Worm (Caenorhabditis elegans) whole organism, L1 larva: Measurements from ENCODE around the gene str-12.
"Not testable (repeated sequence)": the region's sequence is repeated elsewhere in the genome, so short reads cannot be mapped to it uniquely, and the experiment has no call there.

Experiments used
- C16A3.4 ChIP-seq: fragments of 150-350 bp; optimal IDR thresholded peaks from 2 replicates; lab custom pipeline; 2014; ENCODE audit warnings: missing biosample characterization, missing genetic modification characterization
- Y116A8C.19 ChIP-seq: sonication (generic microtip); optimal IDR thresholded peaks from 2 replicates; lab custom pipeline; 2016; ENCODE audit warnings: missing compliant biosample characterization, missing genetic modification characterization, borderline replicate concordance
- aha-1 ChIP-seq: fragments of 150-350 bp; optimal IDR thresholded peaks from 2 replicates; lab custom pipeline; 2014; ENCODE audit warnings: missing biosample characterization, missing genetic modification characterization
- alr-1 ChIP-seq: fragments of 200-800 bp; sonication (Bioruptor generic); optimal IDR thresholded peaks from 2 replicates; lab custom pipeline; 2018; ENCODE audit warnings: borderline replicate concordance, mild to moderate bottlenecking, missing genetic modification characterization, missing compliant biosample characterization
- ama-1 ChIP-seq: fragments of 150-350 bp; optimal IDR thresholded peaks from 2 replicates; lab custom pipeline; 2014
- ceh-8 ChIP-seq: fragments of 200-800 bp; sonication (Bioruptor generic); optimal IDR thresholded peaks from 2 replicates; lab custom pipeline; 2018; ENCODE audit warnings: mild to moderate bottlenecking, missing genetic modification characterization, moderate library complexity, missing compliant biosample characterization
- dpl-1 ChIP-seq, 3 experiments: fragments of 150-350 bp in 2 of 3; sonication (generic microtip) in 1 of 3; optimal IDR thresholded peaks; 2 replicates each; lab custom pipeline; 2014 to 2017; ENCODE audit warnings: missing biosample characterization in 3 of 3, missing genetic modification characterization in 3 of 3, missing genetic modification reagents in 3 of 3
- egl-13 ChIP-seq: sonication (generic microtip); optimal IDR thresholded peaks from 2 replicates; lab custom pipeline; 2016; ENCODE audit warnings: missing genotype, missing genetic modification reagents, missing genetic modification characterization, missing compliant biosample characterization
- ets-5 ChIP-seq: fragments of 200-800 bp; sonication (Bioruptor generic); IDR thresholded peaks from 2 replicates; pipeline ENCODE4 v1.3.6; 2022; ENCODE audit warnings: missing genetic modification characterization, missing compliant biosample characterization
- fkh-4 ChIP-seq: sonication (generic microtip); optimal IDR thresholded peaks from 2 replicates; lab custom pipeline; 2016; ENCODE audit warnings: missing compliant biosample characterization, missing genetic modification characterization, borderline replicate concordance
- fos-1 ChIP-seq: fragments of 150-350 bp; optimal IDR thresholded peaks from 2 replicates; lab custom pipeline; 2014; ENCODE audit warnings: missing biosample characterization, missing genetic modification characterization
- grh-1 ChIP-seq: fragments of 200-800 bp; sonication (Bioruptor generic); IDR thresholded peaks from 2 replicates; pipeline ENCODE4 v1.3.6; 2022; ENCODE audit warnings: missing genetic modification reagents, missing genetic modification characterization, missing compliant biosample characterization
- hlh-17 ChIP-seq: fragments of 200-800 bp; sonication (Bioruptor generic); optimal IDR thresholded peaks from 2 replicates; lab custom pipeline; 2018; ENCODE audit warnings: missing genetic modification characterization, mild to moderate bottlenecking, missing compliant biosample characterization, moderate library complexity, borderline replicate concordance
- irx-1 ChIP-seq: sonication (generic microtip); optimal IDR thresholded peaks from 2 replicates; lab custom pipeline; 2016; ENCODE audit warnings: missing genetic modification characterization, missing compliant biosample characterization
- lin-13 ChIP-seq: fragments of 150-350 bp; optimal IDR thresholded peaks from 2 replicates; lab custom pipeline; 2014; ENCODE audit warnings: missing biosample characterization, missing genetic modification reagents, missing genetic modification characterization
- lin-14 ChIP-seq: fragments of 200-800 bp; sonication (Bioruptor generic); optimal IDR thresholded peaks from 2 replicates; lab custom pipeline; 2018; ENCODE audit warnings: mild to moderate bottlenecking, missing genetic modification characterization, moderate library complexity, missing compliant biosample characterization
- lir-3 ChIP-seq: sonication (generic microtip); optimal IDR thresholded peaks from 2 replicates; lab custom pipeline; 2016; ENCODE audit warnings: mild to moderate bottlenecking, missing genetic modification characterization, moderate library complexity, missing compliant biosample characterization; ENCODE audit not compliant: poor library complexity
- lsy-2 ChIP-seq, 2 experiments: fragments of 150-350 bp; optimal IDR thresholded peaks; 2 replicates each; lab custom pipeline; 2014; ENCODE audit warnings: missing biosample characterization in 2 of 2, missing genetic modification characterization in 2 of 2
- mab-9 ChIP-seq: fragments of 200-800 bp; sonication (Bioruptor generic); IDR thresholded peaks from 2 replicates; pipeline ENCODE4 v1.3.6; 2022; ENCODE audit warnings: missing genetic modification reagents, missing genetic modification characterization, missing compliant biosample characterization
- mep-1 ChIP-seq: fragments of 150-350 bp; optimal IDR thresholded peaks from 2 replicates; lab custom pipeline; 2014; ENCODE audit warnings: missing biosample characterization, missing genetic modification characterization
- nhr-237 ChIP-seq: fragments of 150-350 bp; optimal IDR thresholded peaks from 2 replicates; lab custom pipeline; 2014; ENCODE audit warnings: missing biosample characterization, missing genetic modification characterization
- nhr-71 ChIP-seq: sonication (generic microtip); optimal IDR thresholded peaks from 2 replicates; lab custom pipeline; 2016; ENCODE audit warnings: mild to moderate bottlenecking, missing genetic modification characterization, moderate library complexity, missing compliant biosample characterization
- nhr-85 ChIP-seq: sonication (generic microtip); peaks from one replicate; lab custom pipeline; 2016; ENCODE audit warnings: missing genetic modification characterization, inconsistent platforms, missing compliant biosample characterization
- pag-3 ChIP-seq: sonication (generic microtip); optimal IDR thresholded peaks from 2 replicates; lab custom pipeline; 2017; ENCODE audit warnings: missing genetic modification characterization, mild to moderate bottlenecking, missing compliant biosample characterization, antibody characterized with exemption, borderline replicate concordance; ENCODE audit not compliant: insufficient read depth
- pax-3 ChIP-seq: fragments of 200-800 bp; sonication (Bioruptor generic); optimal IDR thresholded peaks from 2 replicates; lab custom pipeline; 2018; ENCODE audit warnings: mild to moderate bottlenecking, missing genetic modification characterization, moderate library complexity, missing compliant biosample characterization
- skn-1 ChIP-seq: fragments of 150-350 bp; optimal IDR thresholded peaks from 2 replicates; lab custom pipeline; 2014; ENCODE audit warnings: missing biosample characterization, missing genetic modification characterization
- snu-23 ChIP-seq: sonication (generic microtip); optimal IDR thresholded peaks from 2 replicates; lab custom pipeline; 2016; ENCODE audit warnings: missing genetic modification characterization, missing compliant biosample characterization
- sptf-1 ChIP-seq: fragments of 150-350 bp; optimal IDR thresholded peaks from 2 replicates; lab custom pipeline; 2014; ENCODE audit warnings: missing biosample characterization, missing genetic modification characterization
- sup-37 ChIP-seq: fragments of 200-800 bp; sonication (Bioruptor generic); optimal IDR thresholded peaks from 2 replicates; lab custom pipeline; 2018; ENCODE audit warnings: mild to moderate bottlenecking, missing genetic modification characterization, missing compliant biosample characterization
- swsn-7 ChIP-seq: sonication (generic microtip); optimal IDR thresholded peaks from 2 replicates; lab custom pipeline; 2016; ENCODE audit warnings: missing genetic modification characterization, missing compliant biosample characterization
- tbx-2 ChIP-seq: sonication (generic microtip); optimal IDR thresholded peaks from 2 replicates; lab custom pipeline; 2016; ENCODE audit warnings: missing genetic modification characterization, missing compliant biosample characterization
- unc-130 ChIP-seq: fragments of 150-350 bp; optimal IDR thresholded peaks from 2 replicates; lab custom pipeline; 2017; ENCODE audit warnings: missing biosample characterization, missing genetic modification characterization, inconsistent platforms
- unc-86 ChIP-seq: sonication (generic microtip); optimal IDR thresholded peaks from 2 replicates; lab custom pipeline; 2016; ENCODE audit warnings: missing genetic modification characterization, missing compliant biosample characterization
- vab-15 ChIP-seq: sonication (generic microtip); optimal IDR thresholded peaks from 2 replicates; lab custom pipeline; 2017; ENCODE audit warnings: missing genotype, mild to moderate bottlenecking, missing genetic modification characterization, missing compliant biosample characterization
- zag-1 ChIP-seq: fragments of 150-350 bp; optimal IDR thresholded peaks from 2 replicates; lab custom pipeline; 2014; ENCODE audit warnings: missing biosample characterization, missing genetic modification characterization
- zip-4 ChIP-seq: fragments of 200-800 bp; sonication (Bioruptor generic); optimal IDR thresholded peaks from 2 replicates; lab custom pipeline; 2018; ENCODE audit warnings: mild to moderate bottlenecking, missing genetic modification characterization, moderate library complexity, missing compliant biosample characterization

str-12 gene

ce11 chrV:15599762-15600161 lies 10.9 kb upstream of the str-12 start, which contains the start of gene B0391.14:
Gene B0391.14 (minus strand): TSS chrV:15599862.
- TF ChIP-seq alr-1 (tag; lab: Kevin White, UChicago); pag-3 (tag; lab: Kevin White, UChicago); sup-37 (GFP tag; lab: Kevin White, UChicago): not testable (repeated sequence)

ce11 chrV:15602253-15602652 lies 8.4 kb upstream of the str-12 start, which contains the start of gene fbxa-152:
Gene fbxa-152 (minus strand): TSS chrV:15602353.
- TF ChIP-seq sptf-1 (tag; lab: Kevin White, UChicago) (no peak), lin-14 (GFP tag; lab: Kevin White, UChicago) (peak; percentile 22)

- TF ChIP-seq dpl-1 (GFP tag; optimal IDR thresholded peaks at IDR 0.05; lab: Kevin White, UChicago) (no peak), unc-86 (tag; lab: Kevin White, UChicago) (no peak), nhr-85 (tag; lab: Kevin White, UChicago) (no peak), ceh-8 (GFP tag; lab: Kevin White, UChicago) (no peak)
- TF ChIP-seq, all 84 proteins: peak for 0
These were observed 5.6 kb upstream of the str-12 start, which contains the start of gene fbxa-154 for ce11 chrV:15605045-15605444. Gene fbxa-154 (minus strand): TSS chrV:15605145.

- TF ChIP-seq tbx-2 (tag; lab: Kevin White, UChicago) = no peak
- no peak for TF ChIP-seq lin-13 (GFP tag; lab: Kevin White, UChicago)
- TF ChIP-seq pax-3 (tag; lab: Kevin White, UChicago) = no peak
- TF ChIP-seq fos-1 (tag; lab: Kevin White, UChicago) = no peak
- TF ChIP-seq irx-1 (tag; lab: Kevin White, UChicago) = no peak
- TF ChIP-seq lsy-2 (tag; optimal IDR thresholded peaks at IDR 0.05; lab: Kevin White, UChicago) = no peak
- no peak for TF ChIP-seq mep-1 (tag; lab: Kevin White, UChicago)
- no peak for TF ChIP-seq zag-1 (tag; lab: Kevin White, UChicago)
- no peak for TF ChIP-seq nhr-71 (tag; lab: Kevin White, UChicago)
- TF ChIP-seq pag-3 (tag; lab: Kevin White, UChicago) = no peak
- TF ChIP-seq zip-4 (GFP tag; lab: Kevin White, UChicago) = no peak
- no peak for TF ChIP-seq C16A3.4 (tag; lab: Kevin White, UChicago)
These were observed 2.2 kb downstream of the str-12 start, which contains the start of gene str-263 for ce11 chrV:15612886-15613285. Gene str-263 (plus strand): TSS chrV:15613186.

ce11 chrV:15614534-15614933 lies 3.8 kb downstream of the str-12 start:
- TF ChIP-seq hlh-17 (GFP tag; lab: Kevin White, UChicago) (no peak), mab-9 (no peak), nhr-71 (tag; lab: Kevin White, UChicago) (no peak), unc-86 (tag; lab: Kevin White, UChicago) (no peak), lin-13 (GFP tag; lab: Kevin White, UChicago) (no peak), fkh-4 (no peak), ama-1 (lab: Kevin White, UChicago) (no peak), aha-1 (tag; lab: Kevin White, UChicago) (no peak), nhr-237 (tag; lab: Kevin White, UChicago) (no peak), skn-1 (tag; lab: Kevin White, UChicago) (no peak), egl-13 (tag; lab: Kevin White, UChicago) (no peak), pag-3 (tag; lab: Kevin White, UChicago) (no peak), vab-15 (tag; lab: Kevin White, UChicago) (no peak), snu-23 (no peak), zip-4 (GFP tag; lab: Kevin White, UChicago) (no peak), zag-1 (tag; lab: Kevin White, UChicago) (no peak)

ce11 chrV:15621518-15621917 lies 10.8 kb downstream of the str-12 start, which contains the start of gene C55A1.1:
Gene C55A1.1 (plus strand): TSS chrV:15621818.
- TF ChIP-seq nhr-85 (tag; lab: Kevin White, UChicago) (no peak), lir-3 (tag; lab: Kevin White, UChicago) (no peak), unc-130 (no peak), Y116A8C.19 (tag; lab: Kevin White, UChicago) (no peak), aha-1 (tag; lab: Kevin White, UChicago) (no peak), sptf-1 (tag; lab: Kevin White, UChicago) (no peak), ets-5 (no peak), mep-1 (tag; lab: Kevin White, UChicago) (no peak), grh-1 (GFP tag; lab: Robert Waterston, UW) (no peak), swsn-7 (tag; lab: Kevin White, UChicago) (no peak)
- TF ChIP-seq, all 84 proteins: peak for 0
